Worm (Caenorhabditis elegans) whole organism, late embryonic: ENCODE data around the gene B0244.17.

Experiments used
- ama-1 ChIP-seq: fragments of 150-350 bp; optimal IDR thresholded peaks from 2 replicates; lab custom pipeline; 2014
- ceh-2 ChIP-seq: sonication (generic microtip); optimal IDR thresholded peaks from 2 replicates; lab custom pipeline; 2016; ENCODE audit warnings: missing genotype, missing genetic modification characterization, missing compliant biosample characterization
- ceh-6 ChIP-seq: fragments of 200-800 bp; sonication (Bioruptor generic); optimal IDR thresholded peaks from 2 replicates; lab custom pipeline; 2018; ENCODE audit warnings: mild to moderate bottlenecking, missing genetic modification characterization, missing compliant biosample characterization
- dmd-4 ChIP-seq: sonication (generic microtip); optimal IDR thresholded peaks from 2 replicates; lab custom pipeline; 2016; ENCODE audit warnings: borderline replicate concordance, missing genetic modification characterization, missing compliant biosample characterization
- dve-1 ChIP-seq: sonication (generic microtip); optimal IDR thresholded peaks from 2 replicates; lab custom pipeline; 2017; ENCODE audit warnings: antibody characterized with exemption, mild to moderate bottlenecking, missing genetic modification characterization, missing compliant biosample characterization
- fkh-10 ChIP-seq: fragments of 150-350 bp; optimal IDR thresholded peaks from 2 replicates; lab custom pipeline; 2014; ENCODE audit warnings: missing biosample characterization, missing genetic modification reagents, missing genetic modification characterization
- lin-11 ChIP-seq: fragments of 200-800 bp; sonication (Bioruptor generic); optimal IDR thresholded peaks from 2 replicates; lab custom pipeline; 2018; ENCODE audit warnings: mild to moderate bottlenecking, missing genetic modification characterization, missing compliant biosample characterization
- nhr-11 ChIP-seq: fragments of 150-350 bp; optimal IDR thresholded peaks from 2 replicates; lab custom pipeline; 2014; ENCODE audit warnings: missing biosample characterization, missing genetic modification characterization
- pha-4 ChIP-seq: fragments of 150-350 bp; optimal IDR thresholded peaks from 2 replicates; lab custom pipeline; 2018; ENCODE audit warnings: missing biosample characterization, missing genetic modification reagents, missing genetic modification characterization
- ref-2 ChIP-seq: sonication (generic microtip); optimal IDR thresholded peaks from 2 replicates; lab custom pipeline; 2016; ENCODE audit warnings: missing genetic modification characterization, missing compliant biosample characterization
- sox-2 ChIP-seq: fragments of 200-800 bp; sonication (Bioruptor generic); IDR thresholded peaks from 2 replicates; pipeline ENCODE4 v1.3.6; 2022; ENCODE audit warnings: missing genetic modification reagents, missing genetic modification characterization, missing compliant biosample characterization
- unc-86 ChIP-seq: sonication (generic microtip); optimal IDR thresholded peaks from 2 replicates; lab custom pipeline; 2016; ENCODE audit warnings: missing genetic modification characterization, missing compliant biosample characterization

- TF ChIP-seq dmd-4 (no peak), ceh-2 (tag; lab: Kevin White, UChicago) (no peak), ceh-6 (GFP tag; lab: Kevin White, UChicago) (no peak), ama-1 (lab: Kevin White, UChicago) (no peak), nhr-11 (no peak), fkh-10 (no peak), pha-4 (tag; lab: Kevin White, UChicago) (no peak), lin-11 (tag; lab: Kevin White, UChicago) (no peak), unc-86 (no peak), sox-2 (no peak), ref-2 (tag; lab: Kevin White, UChicago) (no peak), dve-1 (tag; lab: Kevin White, UChicago) (no peak)
These were observed 14.2 kb downstream of the B0244.17 start, which contains the start of gene B0244.4 for ce11 chrIII:5747185-5747584.
